Worm (Caenorhabditis elegans): ENCODE data around the gene F33D4.6.

F33D4.6 gene

ce11 chrIV:7727258-7727657 is 9.4 kb upstream of the F33D4.6 start:
- TF ChIP-seq ceh-36 (tag; optimal IDR thresholded peaks at IDR 0.05), result no peak
- no peak for TF ChIP-seq B0310.2 (tag; optimal IDR thresholded peaks at IDR 0.05)
- no peak for TF ChIP-seq hmbx-1 (tag; optimal IDR thresholded peaks at IDR 0.05)
- TF ChIP-seq F13C5.2 (tag; optimal IDR thresholded peaks at IDR 0.05), result no peak
- TF ChIP-seq tbx-37 (GFP tag; conservative IDR thresholded peaks at IDR 0.05), result no peak
- TF ChIP-seq flt-1 (GFP tag; IDR thresholded peaks at IDR 0.05), result no peak
- no peak for TF ChIP-seq aly-1 (tag; optimal IDR thresholded peaks at IDR 0.05)
- TF ChIP-seq hmg-4 (GFP tag; optimal IDR thresholded peaks at IDR 0.05), result no peak
- TF ChIP-seq tra-4 (tag; optimal IDR thresholded peaks at IDR 0.05), result no peak
- TF ChIP-seq scrt-1 (GFP tag; IDR thresholded peaks at IDR 0.05), result no peak
- TF ChIP-seq sea-1 (GFP tag; conservative IDR thresholded peaks at IDR 0.05), result no peak
- TF ChIP-seq ceh-13 (GFP tag; optimal IDR thresholded peaks at IDR 0.05), result no peak
- no peak for TF ChIP-seq pes-1 (GFP tag; IDR thresholded peaks at IDR 0.05)

ce11 chrIV:7726325-7726724 is 8.5 kb upstream of the F33D4.6 start, which contains the start of gene C50F7.5:
Gene C50F7.5 (plus strand): TSS chrIV:7726719.
- TF ChIP-seq ets-7 (tag; optimal IDR thresholded peaks at IDR 0.05) (no peak), hmbx-1 (tag; optimal IDR thresholded peaks at IDR 0.05) (no peak), tbx-37 (GFP tag; conservative IDR thresholded peaks at IDR 0.05) (no peak), tra-4 (tag; optimal IDR thresholded peaks at IDR 0.05) (no peak), tbx-11 (GFP tag; IDR thresholded peaks at IDR 0.05) (no peak), F13C5.2 (tag; optimal IDR thresholded peaks at IDR 0.05) (no peak), ceh-36 (tag; optimal IDR thresholded peaks at IDR 0.05) (no peak), aly-1 (tag; optimal IDR thresholded peaks at IDR 0.05) (no peak), ceh-13 (GFP tag; optimal IDR thresholded peaks at IDR 0.05) (no peak), hmg-4 (GFP tag; optimal IDR thresholded peaks at IDR 0.05) (no peak), sea-1 (GFP tag; conservative IDR thresholded peaks at IDR 0.05) (no peak), ama-1 (optimal IDR thresholded peaks at IDR 0.05) (no peak), pes-1 (GFP tag; IDR thresholded peaks at IDR 0.05) (no peak)

- no peak for TF ChIP-seq hmbx-1 (tag; optimal IDR thresholded peaks at IDR 0.05)
- no peak for TF ChIP-seq tbx-37 (GFP tag; conservative IDR thresholded peaks at IDR 0.05)
- no peak for TF ChIP-seq sea-1 (GFP tag; conservative IDR thresholded peaks at IDR 0.05)
- no peak for TF ChIP-seq flt-1 (GFP tag; IDR thresholded peaks at IDR 0.05)
- TF ChIP-seq scrt-1 (GFP tag; IDR thresholded peaks at IDR 0.05), result no peak
- TF ChIP-seq hmg-4 (GFP tag; optimal IDR thresholded peaks at IDR 0.05), result no peak
- no peak for TF ChIP-seq ama-1 (optimal IDR thresholded peaks at IDR 0.05)
- TF ChIP-seq ceh-36 (tag; optimal IDR thresholded peaks at IDR 0.05), result no peak
- TF ChIP-seq B0310.2 (tag; optimal IDR thresholded peaks at IDR 0.05), result no peak
- TF ChIP-seq tra-4 (tag; optimal IDR thresholded peaks at IDR 0.05), result no peak
- TF ChIP-seq ceh-13 (GFP tag; optimal IDR thresholded peaks at IDR 0.05), result no peak
- TF ChIP-seq hnd-1 (tag; optimal IDR thresholded peaks at IDR 0.05), result no peak
- TF ChIP-seq F13C5.2 (tag; optimal IDR thresholded peaks at IDR 0.05), result no peak
- TF ChIP-seq aly-1 (tag; optimal IDR thresholded peaks at IDR 0.05), result no peak
- no peak for TF ChIP-seq tbx-11 (GFP tag; IDR thresholded peaks at IDR 0.05)
- TF ChIP-seq ets-7 (tag; optimal IDR thresholded peaks at IDR 0.05), result no peak
- TF ChIP-seq pes-1 (GFP tag; IDR thresholded peaks at IDR 0.05), result no peak
These were observed 7.1 kb upstream of the F33D4.6 start for ce11 chrIV:7724912-7725311.

ce11 chrIV:7723555-7723954 is 5.7 kb upstream of the F33D4.6 start:
- TF ChIP-seq ama-1 (optimal IDR thresholded peaks at IDR 0.05) (no peak), ets-7 (tag; optimal IDR thresholded peaks at IDR 0.05) (no peak)

ce11 chrIV:7722806-7723205 is 5.0 kb upstream of the F33D4.6 start, which contains the start of gene C50F7.6:
Gene C50F7.6 (minus strand): TSS chrIV:7723199.
- TF ChIP-seq flt-1 (GFP tag; IDR thresholded peaks at IDR 0.05) (no peak), scrt-1 (GFP tag; IDR thresholded peaks at IDR 0.05) (no peak), pes-1 (GFP tag; IDR thresholded peaks at IDR 0.05) (no peak)

- TF ChIP-seq ama-1 (optimal IDR thresholded peaks at IDR 0.05) (no peak), hnd-1 (tag; optimal IDR thresholded peaks at IDR 0.05) (no peak), flt-1 (GFP tag; IDR thresholded peaks at IDR 0.05) (no peak), pes-1 (GFP tag; IDR thresholded peaks at IDR 0.05) (no peak), hmbx-1 (tag; optimal IDR thresholded peaks at IDR 0.05) (no peak), ceh-13 (GFP tag; optimal IDR thresholded peaks at IDR 0.05) (no peak), sea-1 (GFP tag; conservative IDR thresholded peaks at IDR 0.05) (no peak), tra-4 (tag; optimal IDR thresholded peaks at IDR 0.05) (no peak), tbx-37 (GFP tag; conservative IDR thresholded peaks at IDR 0.05) (no peak)
These were observed 5.6 kb downstream of the F33D4.6 start for ce11 chrIV:7712252-7712651.

ce11 chrIV:7710824-7711223 is 7.0 kb downstream of the F33D4.6 start, which contains the start of gene nhr-8:
Gene nhr-8 (plus strand): TSS chrIV:7710983.
- no peak for TF ChIP-seq pes-1 (GFP tag; IDR thresholded peaks at IDR 0.05)
- no peak for TF ChIP-seq ceh-13 (GFP tag; optimal IDR thresholded peaks at IDR 0.05)
- no peak for TF ChIP-seq scrt-1 (GFP tag; IDR thresholded peaks at IDR 0.05)
- TF ChIP-seq aly-1 (tag; optimal IDR thresholded peaks at IDR 0.05), result no peak
- no peak for TF ChIP-seq B0310.2 (tag; optimal IDR thresholded peaks at IDR 0.05)

- no peak for TF ChIP-seq hmbx-1 (tag; optimal IDR thresholded peaks at IDR 0.05)
- TF ChIP-seq F13C5.2 (tag; optimal IDR thresholded peaks at IDR 0.05), result peak; percentile 27
These were observed 8.1 kb downstream of the F33D4.6 start, which contains the start of the genes mrpl-1, emc-6 and mrps-24 for ce11 chrIV:7709701-7710100. Gene mrpl-1 (minus strand): TSS chrIV:7709701. Gene emc-6 (minus strand): TSS chrIV:7709736. Gene mrps-24 (plus strand): TSS chrIV:7710045.

- TF ChIP-seq aly-1 (tag; optimal IDR thresholded peaks at IDR 0.05) (no peak), ceh-36 (tag; optimal IDR thresholded peaks at IDR 0.05) (no peak), ama-1 (optimal IDR thresholded peaks at IDR 0.05) (no peak), flt-1 (GFP tag; IDR thresholded peaks at IDR 0.05) (no peak), tra-4 (tag; optimal IDR thresholded peaks at IDR 0.05) (no peak), hmbx-1 (tag; optimal IDR thresholded peaks at IDR 0.05) (no peak), B0310.2 (tag; optimal IDR thresholded peaks at IDR 0.05) (no peak), F13C5.2 (tag; optimal IDR thresholded peaks at IDR 0.05) (no peak), tbx-11 (GFP tag; IDR thresholded peaks at IDR 0.05) (no peak), pes-1 (GFP tag; IDR thresholded peaks at IDR 0.05) (no peak)
These were observed 11.0 kb downstream of the F33D4.6 start, which contains the start of gene F33D4.4 for ce11 chrIV:7706805-7707204. Gene F33D4.4 (minus strand): TSS chrIV:7706905.
